Worm (Caenorhabditis elegans): ENCODE data around the gene F08D12.15.

The F08D12.15 gene

ce11 chrII:2815444-2815843, 49.0 kb downstream of the F08D12.15 start, which contains the start of gene K12H6.2:
Gene K12H6.2, minus strand, starts transcription at chrII:2815544.
- TF ChIP-seq zag-1 (tag; optimal IDR thresholded peaks at IDR 0.05) (no peak), nhr-11 (tag; optimal IDR thresholded peaks at IDR 0.05) (no peak), ceh-63 (GFP tag; optimal IDR thresholded peaks at IDR 0.05) (no peak), nhr-20 (tag; optimal IDR thresholded peaks at IDR 0.05) (no peak)

DNA sequence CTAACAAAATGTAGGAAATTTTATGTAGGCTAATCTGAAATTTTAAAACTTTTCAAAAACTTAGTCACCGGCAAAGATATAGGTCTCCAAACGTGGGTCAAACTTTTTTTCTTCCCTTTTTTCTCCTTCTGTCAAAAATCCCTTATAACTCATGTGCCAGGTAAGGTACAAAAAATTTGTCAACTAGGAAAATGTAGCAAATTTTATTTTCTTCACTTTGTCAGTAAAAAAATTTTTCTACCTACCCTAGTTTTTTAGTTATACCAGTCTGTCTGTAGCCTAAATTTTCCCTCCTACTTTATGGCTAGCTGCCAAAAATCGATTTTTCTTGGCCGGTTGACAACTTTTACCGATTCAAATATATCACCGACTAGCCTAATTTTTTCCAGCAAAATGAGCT, 50.2 kb downstream of the F08D12.15 start, which contains the start of gene set-13:
set-13 (plus strand) TSS at position 301 of the 400 bp plus-strand sequence.
- TF ChIP-seq mep-1 (tag; optimal IDR thresholded peaks at IDR 0.05) (no peak), tlp-1 (tag; optimal IDR thresholded peaks at IDR 0.05) (no peak), blmp-1 (tag; optimal IDR thresholded peaks at IDR 0.05) (no peak), ceh-88 (GFP tag; IDR thresholded peaks at IDR 0.05) (no peak), fkh-4 (tag; optimal IDR thresholded peaks at IDR 0.05; ENCODE audit: borderline replicate concordance) (no peak), C34B4.2 (tag; optimal IDR thresholded peaks at IDR 0.05) (no peak), zag-1 (tag; optimal IDR thresholded peaks at IDR 0.05) (no peak), zip-4 (GFP tag; optimal IDR thresholded peaks at IDR 0.05) (no peak), elt-3 (tag; optimal IDR thresholded peaks at IDR 0.05) (no peak), swsn-7 (tag; optimal IDR thresholded peaks at IDR 0.05) (no peak), egl-27 (tag; optimal IDR thresholded peaks at IDR 0.05) (no peak), efl-1 (optimal IDR thresholded peaks at IDR 0.05) (no peak), efl-1 (GFP tag; optimal IDR thresholded peaks at IDR 0.05 in 1 of 2) (no peak), elt-2 (tag; optimal IDR thresholded peaks at IDR 0.05) (no peak)
